Fruit fly (Drosophila melanogaster): Measurements from ENCODE around the gene spn-A.
A peak's percentile ranks its signal among the peaks of the same experiment; 100 is the strongest.

spn-A gene

DNA sequence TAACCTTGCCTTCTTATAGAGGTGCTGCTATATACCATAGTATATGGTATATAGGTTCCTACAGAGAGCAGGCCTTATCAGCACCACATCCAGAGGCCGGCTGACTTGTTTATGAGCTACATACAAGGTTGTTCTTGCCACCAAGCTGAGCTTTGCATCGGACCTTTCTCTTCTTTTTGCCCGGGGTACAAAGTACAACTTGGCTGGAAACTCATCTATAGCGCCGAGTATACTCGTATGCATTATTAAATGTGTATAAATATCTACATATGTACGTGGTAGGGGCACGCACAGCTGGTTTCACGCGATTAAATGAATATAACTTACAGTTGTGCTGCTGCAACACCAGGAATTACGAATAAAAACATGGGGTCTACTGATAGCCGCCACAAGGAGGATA, 41.9 kb downstream of the spn-A start (continued):
- peak; percentile 77 for TF ChIP-seq spab (GFP tag; optimal IDR thresholded peaks at IDR 0.05)
- TF ChIP-seq Ets96B (tag; optimal IDR thresholded peaks at IDR 0.05) = peak; percentile 46
- TF ChIP-seq CG3032 (tag; optimal IDR thresholded peaks at IDR 0.05) = no peak
- TF ChIP-seq Sox15 (GFP tag; optimal IDR thresholded peaks at IDR 0.05) = no peak
- no peak for TF ChIP-seq Hr39 (GFP tag; optimal IDR thresholded peaks at IDR 0.05)
- TF ChIP-seq esn (GFP tag; optimal IDR thresholded peaks at IDR 0.05) = no peak
- no peak for TF ChIP-seq Ets21C (GFP tag; optimal IDR thresholded peaks at IDR 0.05)
- peak; percentile 59 for TF ChIP-seq CG3919 (GFP tag; optimal IDR thresholded peaks at IDR 0.05)
- no peak for TF ChIP-seq CG11902 (GFP tag; optimal IDR thresholded peaks at IDR 0.05)
- TF ChIP-seq dsx (GFP tag; optimal IDR thresholded peaks at IDR 0.05; ENCODE audit: poor library complexity, severe bottlenecking) = peak; percentile 72
- TF ChIP-seq Sox14 (GFP tag; optimal IDR thresholded peaks at IDR 0.05) = peak; percentile 6
- TF ChIP-seq CG6276 (GFP tag; optimal IDR thresholded peaks at IDR 0.05) = peak; percentile 86
- peak; percentile 85 for TF ChIP-seq CG6854 (GFP tag; optimal IDR thresholded peaks at IDR 0.05)

DNA sequence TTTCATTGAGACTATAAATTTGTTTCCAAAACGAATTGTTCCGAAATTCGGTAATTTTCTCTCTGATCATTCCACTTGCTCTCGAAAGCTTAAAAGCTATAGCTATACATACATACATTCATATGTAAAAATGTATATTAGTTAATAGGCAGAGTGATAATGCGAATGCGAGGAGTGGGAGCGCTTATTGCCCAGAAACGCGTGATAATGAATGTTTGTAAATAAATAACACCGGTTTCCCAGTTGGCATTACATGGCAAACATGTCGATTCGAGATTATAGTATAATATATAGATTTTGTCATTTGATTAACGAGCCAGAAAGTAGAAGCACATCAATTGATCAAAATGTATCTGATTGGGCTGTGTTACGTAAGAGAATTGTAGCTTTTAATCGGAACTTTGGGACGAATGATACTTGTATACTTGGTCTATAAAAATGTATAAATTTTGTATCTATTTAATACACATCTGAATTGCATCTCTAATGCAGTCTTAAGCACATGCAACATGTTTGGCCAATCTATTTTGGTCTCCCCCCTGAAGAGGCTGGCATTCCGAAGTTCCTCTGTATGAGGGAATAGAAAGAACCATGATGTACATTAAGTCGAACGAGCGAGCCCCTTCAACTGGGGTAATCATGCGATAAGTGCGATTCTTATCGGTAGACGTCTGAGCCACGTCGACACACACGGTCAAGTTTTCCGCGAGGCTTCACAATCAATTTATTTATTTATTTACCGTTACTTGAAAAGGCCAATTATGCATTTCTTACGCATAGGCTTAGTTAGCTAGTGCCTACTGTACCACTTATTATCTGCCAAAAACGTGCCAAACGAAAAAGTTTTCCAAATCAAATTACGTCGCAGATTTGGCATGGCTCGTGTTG, 43.0 kb downstream of the spn-A start:
- TF ChIP-seq CG10669 (GFP tag; optimal IDR thresholded peaks at IDR 0.05) (no peak), CG8119 (GFP tag; IDR thresholded peaks at IDR 0.05) (peak; percentile 46; the same call in 1 of the 3 replicates), CG9139 (GFP tag; optimal IDR thresholded peaks at IDR 0.05) (no peak), achi (GFP tag; optimal IDR thresholded peaks at IDR 0.05) (peak; percentile 32), CG8319 (GFP tag; optimal IDR thresholded peaks at IDR 0.05) (no peak), esn (GFP tag; optimal IDR thresholded peaks at IDR 0.05) (no peak), Hr4 (GFP tag; optimal IDR thresholded peaks at IDR 0.05) (peak; percentile 55), svp (GFP tag) (peak; percentile 44), ss (GFP tag; optimal IDR thresholded peaks at IDR 0.05) (no peak), salr (GFP tag; optimal IDR thresholded peaks at IDR 0.05) (peak in 1 of 2 experiments; percentile 13), Eip78C (GFP tag) (peak; percentile 69), CG6163 (GFP tag; IDR thresholded peaks at IDR 0.05) (peak; percentile 59), Sox14 (GFP tag; optimal IDR thresholded peaks at IDR 0.05) (peak; percentile 27), CG15336 (GFP tag; IDR thresholded peaks at IDR 0.05) (peak; percentile 64), Smox (GFP tag; optimal IDR thresholded peaks at IDR 0.05) (no peak), fkh (GFP tag; optimal IDR thresholded peaks at IDR 0.05) (peak; percentile 70), CG11294 (GFP tag; IDR thresholded peaks at IDR 0.05) (peak; percentile 34; the same call in 1 of the 2 replicates), net (GFP tag; optimal IDR thresholded peaks at IDR 0.05) (peak; percentile 23), CG31627 (GFP tag; optimal IDR thresholded peaks at IDR 0.05) (peak; percentile 17), CG3032 (tag; optimal IDR thresholded peaks at IDR 0.05) (no peak), OdsH (GFP tag; optimal IDR thresholded peaks at IDR 0.05) (peak; percentile 25), CG32006 (GFP tag; optimal IDR thresholded peaks at IDR 0.05) (peak; percentile 53), vri (GFP tag; optimal IDR thresholded peaks at IDR 0.05) (peak; percentile 68), dsx (GFP tag; optimal IDR thresholded peaks at IDR 0.05; ENCODE audit: poor library complexity, severe bottlenecking) (no peak), eg (GFP tag; IDR thresholded peaks at IDR 0.05) (peak; percentile 62)

DNA sequence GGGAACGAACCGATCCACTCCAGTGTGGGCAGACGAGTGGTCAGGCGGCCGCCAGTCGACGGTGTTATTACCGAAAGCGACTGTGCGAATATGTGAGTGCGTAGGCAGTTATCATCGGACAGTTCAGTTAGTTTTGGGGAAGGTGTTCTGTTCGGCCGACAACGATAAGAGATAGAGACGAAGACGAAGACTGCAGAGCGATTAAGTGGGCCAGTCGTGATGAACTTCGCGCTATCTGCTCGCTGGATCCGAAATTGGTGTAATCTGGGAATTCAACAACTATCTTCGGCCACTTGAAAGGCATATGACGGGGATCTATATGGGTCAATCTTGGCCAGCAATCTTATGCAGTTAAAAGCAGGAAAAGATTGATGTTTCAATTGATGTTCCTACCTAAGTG, 46.7 kb downstream of the spn-A start, which contains the start of gene CG7912:
TSS of gene CG7912 (minus strand) at position 17 of the 400 bp plus-strand sequence.
- no peak for TF ChIP-seq Sox14 (GFP tag; optimal IDR thresholded peaks at IDR 0.05)
- TF ChIP-seq CG15336 (GFP tag; IDR thresholded peaks at IDR 0.05) = no peak
- no peak for TF ChIP-seq pdm3 (GFP tag; optimal IDR thresholded peaks at IDR 0.05)
